Worm (Caenorhabditis elegans): ENCODE data around the gene T27E7.3.

DNA sequence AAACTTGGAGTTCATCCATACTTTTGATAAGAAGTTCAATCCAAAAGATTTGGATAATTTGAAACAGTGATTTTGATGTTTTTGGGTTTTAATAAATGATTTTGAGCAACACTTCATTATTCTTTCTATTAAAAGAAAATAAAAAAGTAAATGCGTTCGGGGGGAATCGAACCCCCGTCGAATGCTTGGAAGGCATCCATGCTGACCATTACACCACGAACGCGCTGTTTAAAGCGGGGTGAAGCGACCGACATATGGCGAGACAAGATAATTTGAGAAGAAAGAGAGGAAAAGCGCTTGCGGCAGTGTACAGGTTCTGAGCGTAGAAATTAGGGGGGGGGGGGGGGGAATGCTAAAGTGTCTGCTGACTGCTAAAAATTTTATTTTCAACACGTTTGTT lies 47.7 kb downstream of the T27E7.3 start:
- TF ChIP-seq aly-2 (tag; optimal IDR thresholded peaks at IDR 0.05) (no peak), nhr-237 (tag; optimal IDR thresholded peaks at IDR 0.05) (no peak), ztf-4 (tag; optimal IDR thresholded peaks at IDR 0.05) (no peak), nhr-85 (tag) (no peak), rnt-1 (tag; optimal IDR thresholded peaks at IDR 0.05) (no peak)

All from whole organism, L1 larva.